Fruit fly (Drosophila melanogaster) whole organism, adult: Measurements from ENCODE around the gene Spn28Da.

Source experiments
- CG11617 ChIP-seq: fragments of 200-800 bp; sonication (Bioruptor generic); optimal IDR thresholded peaks from 2 replicates; lab custom pipeline; 2017; ENCODE audit warnings: mild to moderate bottlenecking, missing biosample characterization, missing genetic modification reagents, missing genetic modification characterization
- CG12768 ChIP-seq: fragments of 200-800 bp; sonication (Bioruptor generic); optimal IDR thresholded peaks from 2 replicates; lab custom pipeline; 2017; ENCODE audit warnings: missing biosample characterization, missing genetic modification characterization, mild to moderate bottlenecking, moderate library complexity, missing genetic modification reagents
- CG14711 ChIP-seq: fragments of 200-800 bp; sonication (Bioruptor generic); optimal IDR thresholded peaks from 2 replicates; lab custom pipeline; 2018; ENCODE audit warnings: missing biosample characterization, mild to moderate bottlenecking, missing genetic modification characterization, moderate library complexity
- CG1620 ChIP-seq: fragments of 200-800 bp; sonication (Bioruptor generic); optimal IDR thresholded peaks from 2 replicates; lab custom pipeline; 2016; ENCODE audit warnings: missing biosample characterization, missing genetic modification characterization
- CG33017 ChIP-seq: fragments of 200-800 bp; sonication (Bioruptor generic); optimal IDR thresholded peaks from 2 replicates; lab custom pipeline; 2018; ENCODE audit warnings: missing biosample characterization, mild to moderate bottlenecking, missing genetic modification characterization, moderate library complexity
- CG7101 ChIP-seq: fragments of 200-800 bp; sonication (Bioruptor generic); optimal IDR thresholded peaks from 2 replicates; lab custom pipeline; 2018; ENCODE audit warnings: missing biosample characterization, mild to moderate bottlenecking, missing genetic modification characterization, moderate library complexity
- Crg-1 ChIP-seq: fragments of 200-800 bp; sonication (Bioruptor generic); optimal IDR thresholded peaks from 2 replicates; lab custom pipeline; 2016; ENCODE audit warnings: missing biosample characterization, missing genetic modification characterization
- Mnt ChIP-seq: fragments of 200-800 bp; sonication (Bioruptor generic); optimal IDR thresholded peaks from 2 replicates; lab custom pipeline; 2016; ENCODE audit warnings: missing biosample characterization, mild to moderate bottlenecking, missing genetic modification characterization
- cic ChIP-seq: fragments of 200-800 bp; sonication (Bioruptor generic); optimal IDR thresholded peaks from 2 replicates; lab custom pipeline; 2017; ENCODE audit warnings: missing biosample characterization, mild to moderate bottlenecking, missing genetic modification characterization, moderate library complexity
- cnc ChIP-seq, 2 experiments: fragments of >200 bp; optimal IDR thresholded peaks; 2 replicates each; lab custom pipeline; 2017
- kay ChIP-seq: fragments of 200-800 bp; sonication (Bioruptor generic); peaks from one replicate; lab custom pipeline; 2016; ENCODE audit warnings: missing biosample characterization, missing genetic modification characterization, borderline replicate concordance
- pad ChIP-seq: fragments of 200-800 bp; sonication (Bioruptor generic); optimal IDR thresholded peaks from 3 replicates; lab custom pipeline; 2017; ENCODE audit warnings: missing biosample characterization, missing genetic modification characterization, mild to moderate bottlenecking, moderate library complexity, missing genetic modification reagents
- tj ChIP-seq: fragments of 200-800 bp; sonication (Bioruptor generic); optimal IDR thresholded peaks from 3 replicates; lab custom pipeline; 2017; ENCODE audit warnings: missing biosample characterization, mild to moderate bottlenecking, missing genetic modification characterization, moderate library complexity

DNA sequence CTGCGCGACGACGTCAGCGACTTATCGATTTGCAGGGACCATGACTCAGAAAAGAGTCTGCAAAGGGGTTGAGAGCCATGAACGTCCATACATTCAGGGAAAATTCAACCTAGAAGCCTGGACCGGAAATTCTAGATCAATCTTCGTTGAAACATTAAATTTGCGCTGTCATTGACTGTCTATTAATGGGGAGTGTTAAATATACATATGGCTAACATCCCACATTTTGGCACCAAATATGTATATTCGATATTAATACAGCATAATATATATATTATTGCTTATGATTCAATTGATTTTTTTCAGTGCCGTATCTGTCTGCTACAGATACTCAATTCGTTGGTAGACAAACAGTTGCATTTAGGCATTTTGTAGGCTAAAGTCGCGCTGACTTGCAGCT is 20.3 kb downstream of the Spn28Da start:
- TF ChIP-seq CG7101 (tag; lab: Kevin White, UChicago) (no peak), CG14711 (no peak), pad (no peak), CG1620 (no peak), tj (GFP tag; lab: Kevin White, UChicago) (no peak), kay (GFP tag; lab: Kevin White, UChicago) (no peak), CG33017 (tag; lab: Kevin White, UChicago) (no peak), Mnt (GFP tag; lab: Kevin White, UChicago) (no peak), cnc (optimal IDR thresholded peaks at IDR 0.05; lab: Kevin White, UChicago) (no peak), CG12768 (no peak), Crg-1 (GFP tag; lab: Kevin White, UChicago) (no peak), CG11617 (no peak), cic (GFP tag; lab: Kevin White, UChicago) (no peak)
